Fruit fly (Drosophila melanogaster): ENCODE measurements around the gene CG13712.

The CG13712 gene

dm6 chr3L:4691775-4692174 lies 17.9 kb downstream of the CG13712 start (continued):
- TF ChIP-seq unc-4 (GFP tag; IDR thresholded peaks at IDR 0.05; ENCODE audit: partially characterized antibody) (no peak), bbx (GFP tag; IDR thresholded peaks at IDR 0.05; ENCODE audit: partially characterized antibody) (no peak), HLH4C (GFP tag; IDR thresholded peaks at IDR 0.05; ENCODE audit: partially characterized antibody) (no peak), CG14965 (GFP tag; optimal IDR thresholded peaks at IDR 0.05; ENCODE audit: borderline replicate concordance) (no peak), CG7928 (GFP tag; optimal IDR thresholded peaks at IDR 0.05) (no peak), dmrt99B (tag; optimal IDR thresholded peaks at IDR 0.05) (peak; percentile 44), Bdp1 (GFP tag; optimal IDR thresholded peaks at IDR 0.05) (no peak), CG43689 (GFP tag; IDR thresholded peaks at IDR 0.05) (no peak), PHDP (tag; optimal IDR thresholded peaks at IDR 0.05) (peak; percentile 16), caup (GFP tag; optimal IDR thresholded peaks at IDR 0.05; ENCODE audit: severe bottlenecking) (no peak), sob (GFP tag; IDR thresholded peaks at IDR 0.05) (no peak), Gsc (GFP tag; IDR thresholded peaks at IDR 0.05) (no peak), schlank (tag; optimal IDR thresholded peaks at IDR 0.05) (no peak), tll (GFP tag; optimal IDR thresholded peaks at IDR 0.05) (no peak), ap (GFP tag; IDR thresholded peaks at IDR 0.05) (no peak), CG3726 (GFP tag; IDR thresholded peaks at IDR 0.05) (no peak), bab2 (GFP tag; optimal IDR thresholded peaks at IDR 0.05) (no peak), da (GFP tag; optimal IDR thresholded peaks at IDR 0.05) (no peak), CG8388 (GFP tag; optimal IDR thresholded peaks at IDR 0.05) (peak; percentile 36), fru (optimal IDR thresholded peaks at IDR 0.05) (no peak), Tbp (GFP tag; optimal IDR thresholded peaks at IDR 0.05) (no peak), Xrp1 (GFP tag; IDR thresholded peaks at IDR 0.05) (peak; percentile 47; the same call in 1 of the 2 replicates), Bgb (GFP tag; IDR thresholded peaks at IDR 0.05; ENCODE audit: partially characterized antibody) (no peak), CG14014 (GFP tag; IDR thresholded peaks at IDR 0.05) (no peak), CG32532 (GFP tag; IDR thresholded peaks at IDR 0.05) (no peak), Ravus (GFP tag; IDR thresholded peaks at IDR 0.05) (no peak), NfI (GFP tag; optimal IDR thresholded peaks at IDR 0.05) (no peak), CG4424 (GFP tag; optimal IDR thresholded peaks at IDR 0.05) (peak; percentile 49), Ssrp (tag; optimal IDR thresholded peaks at IDR 0.05) (peak; percentile 41), CG10366 (GFP tag; IDR thresholded peaks at IDR 0.05) (no peak; the same call in 1 of the 2 replicates)

DNA sequence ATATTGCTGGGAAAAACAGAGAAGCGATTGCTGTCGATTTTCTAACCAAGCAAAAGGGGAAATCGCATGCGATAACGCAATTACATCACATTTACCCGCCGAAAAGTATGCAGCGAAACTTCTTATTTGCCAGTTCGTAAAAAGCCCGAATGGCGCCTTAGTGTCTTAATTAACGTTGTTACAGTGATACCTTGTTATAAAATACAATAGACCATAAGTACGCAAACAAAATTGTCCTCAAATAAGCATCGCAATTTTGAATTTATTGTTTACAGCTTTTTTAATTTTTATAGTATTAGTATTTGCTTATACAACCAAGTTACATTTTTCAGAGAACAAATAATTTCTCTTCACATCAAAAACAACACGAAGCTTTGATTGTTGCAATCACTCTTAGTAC lies 19.0 kb downstream of the CG13712 start:
- TF ChIP-seq CG3065 (GFP tag; optimal IDR thresholded peaks at IDR 0.05), result no peak
- TF ChIP-seq CG2678 (tag; optimal IDR thresholded peaks at IDR 0.05), result peak; percentile 11
- peak; percentile 55 for TF ChIP-seq dysf (GFP tag; IDR thresholded peaks at IDR 0.05)
- peak; percentile 27 for TF ChIP-seq CG30403 (GFP tag; optimal IDR thresholded peaks at IDR 0.05)
- no peak for TF ChIP-seq hkb (optimal IDR thresholded peaks at IDR 0.05)
- peak; percentile 28; the same call in 1 of the 2 replicates for TF ChIP-seq hkb (GFP tag; IDR thresholded peaks at IDR 0.05)
- TF ChIP-seq yki (optimal IDR thresholded peaks at IDR 0.05), result no peak
- TF ChIP-seq Doc2 (GFP tag; IDR thresholded peaks at IDR 0.05), result no peak
- TF ChIP-seq CG9817 (tag; optimal IDR thresholded peaks at IDR 0.05), result no peak
- no peak for TF ChIP-seq CG8388 (GFP tag; optimal IDR thresholded peaks at IDR 0.05)
- 0 out of 2 replicates have a peak, but pooled peaks have one; percentile 12 for TF ChIP-seq HLH3B (GFP tag; IDR thresholded peaks at IDR 0.05)
- TF ChIP-seq Pdp1 (GFP tag; optimal IDR thresholded peaks at IDR 0.05), result peak in 1 of 2 experiments; percentile 90
- TF ChIP-seq kni (GFP tag; optimal IDR thresholded peaks at IDR 0.05), result no peak
- no peak for TF ChIP-seq Hmr (GFP tag; optimal IDR thresholded peaks at IDR 0.05)
- TF ChIP-seq Med (GFP tag), result peak; percentile 87
- TF ChIP-seq Deaf1 (tag; optimal IDR thresholded peaks at IDR 0.05), result no peak
- peak; percentile 71 for TF ChIP-seq vvl (GFP tag; IDR thresholded peaks at IDR 0.05)
- no peak for TF ChIP-seq usp (GFP tag; optimal IDR thresholded peaks at IDR 0.05)
- no peak for TF ChIP-seq ham (GFP tag; IDR thresholded peaks at IDR 0.05)
- TF ChIP-seq CG43689 (GFP tag; IDR thresholded peaks at IDR 0.05), result 0 out of 2 replicates have a peak, but pooled peaks have one; percentile 36
- TF ChIP-seq CG17361 (GFP tag; IDR thresholded peaks at IDR 0.05), result 0 out of 3 replicates have a peak, but pooled peaks have one; percentile 20
- TF ChIP-seq CG7987 (GFP tag; optimal IDR thresholded peaks at IDR 0.05), result no peak
- TF ChIP-seq Sox102F (GFP tag; optimal IDR thresholded peaks at IDR 0.05), result peak; percentile 46
- no peak for TF ChIP-seq repo (GFP tag; optimal IDR thresholded peaks at IDR 0.05)
- peak; percentile 58 for TF ChIP-seq Drgx (GFP tag; IDR thresholded peaks at IDR 0.05)

All from whole organism, embryonic.